Worm (Caenorhabditis elegans): ENCODE data around the gene F15H10.10.

Gene F15H10.10

DNA sequence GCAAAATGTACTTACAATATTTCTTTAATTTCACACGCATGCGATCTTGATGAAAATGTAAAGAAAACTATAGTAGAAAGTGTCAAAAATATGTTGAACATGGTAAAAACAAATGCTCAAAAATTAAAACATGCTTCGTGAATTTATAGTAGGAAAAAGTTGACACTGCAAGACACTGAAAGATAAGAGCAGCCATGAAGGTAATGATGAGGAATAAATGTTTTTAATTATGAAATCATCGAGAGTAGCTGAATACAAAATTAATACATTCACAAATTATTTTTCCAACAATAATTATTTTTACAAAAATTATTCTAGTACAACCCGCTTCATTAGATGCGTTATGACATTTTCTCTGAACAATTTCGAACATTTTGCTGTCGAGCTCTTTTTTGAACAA, at the start of gene F15H10.10:
TSS of gene F15H10.10 (minus strand) at position 101 of the 400 bp plus-strand sequence.
- TF ChIP-seq elt-2 (tag; optimal IDR thresholded peaks at IDR 0.05) = no peak
- TF ChIP-seq ceh-9 (tag; optimal IDR thresholded peaks at IDR 0.05) = no peak
- no peak for TF ChIP-seq hlh-13 (GFP tag; optimal IDR thresholded peaks at IDR 0.05)
- TF ChIP-seq lin-11 (tag; optimal IDR thresholded peaks at IDR 0.05) = no peak
- no peak for TF ChIP-seq rnt-1 (tag; optimal IDR thresholded peaks at IDR 0.05)
- TF ChIP-seq dmd-4 (tag; optimal IDR thresholded peaks at IDR 0.05; ENCODE audit: borderline replicate concordance) = no peak
- TF ChIP-seq unc-3 (GFP tag; conservative IDR thresholded peaks at IDR 0.05) = no peak
- TF ChIP-seq unc-3 (tag; optimal IDR thresholded peaks at IDR 0.05) = no peak

DNA sequence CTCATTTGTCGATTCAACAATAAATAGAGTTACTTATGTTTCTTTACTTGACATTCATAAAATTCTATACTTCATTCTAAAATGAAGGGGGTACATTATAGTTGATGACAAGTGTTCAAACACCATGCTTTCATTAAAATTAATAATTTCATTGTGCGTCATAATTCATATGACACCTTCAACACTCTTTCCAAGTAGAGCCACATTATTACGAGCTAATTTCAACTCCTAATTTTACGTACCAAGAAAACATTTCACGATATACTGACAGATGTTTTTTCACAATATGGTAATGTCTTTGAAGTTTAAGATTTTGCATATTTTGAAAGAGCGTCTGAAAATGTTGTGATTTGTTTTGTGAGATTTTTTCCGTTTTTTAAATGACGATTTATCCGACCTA, 48.7 kb upstream of the F15H10.10 start:
- TF ChIP-seq unc-86 (tag; optimal IDR thresholded peaks at IDR 0.05) (no peak), fax-1 (tag; optimal IDR thresholded peaks at IDR 0.05) (no peak), ceh-9 (tag; optimal IDR thresholded peaks at IDR 0.05) (no peak), mec-3 (tag; optimal IDR thresholded peaks at IDR 0.05; ENCODE audit: borderline replicate concordance) (no peak), dmd-4 (tag; optimal IDR thresholded peaks at IDR 0.05; ENCODE audit: borderline replicate concordance) (no peak), ama-1 (optimal IDR thresholded peaks at IDR 0.05) (no peak), ets-4 (tag; optimal IDR thresholded peaks at IDR 0.05) (no peak)

DNA sequence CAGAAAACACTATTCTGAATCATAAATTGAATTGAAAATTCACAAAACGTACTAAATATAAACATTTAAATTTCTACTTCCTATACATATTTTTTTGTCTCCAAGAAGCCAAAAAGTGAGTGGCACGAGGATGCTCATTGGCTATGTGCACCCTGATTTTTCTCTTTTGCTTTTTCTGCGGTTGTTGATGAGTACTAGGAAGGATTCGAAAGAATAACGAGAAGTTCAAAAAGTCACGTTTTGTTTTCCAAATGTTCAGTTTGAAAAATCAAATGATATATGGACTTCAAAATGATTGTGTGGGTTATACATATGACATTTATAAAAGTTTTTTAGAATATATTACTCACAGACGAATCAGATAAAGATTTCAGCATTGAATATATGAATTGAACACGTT, 47.9 kb upstream of the F15H10.10 start:
- no peak for TF ChIP-seq K09A11.1 (tag; optimal IDR thresholded peaks at IDR 0.05; ENCODE audit: insufficient read depth)
- no peak for TF ChIP-seq nfya-1 (tag; optimal IDR thresholded peaks at IDR 0.05)
- no peak for TF ChIP-seq pha-2 (tag; optimal IDR thresholded peaks at IDR 0.05)
- TF ChIP-seq lin-11 (tag; optimal IDR thresholded peaks at IDR 0.05) = no peak
- no peak for TF ChIP-seq nhr-232 (tag; optimal IDR thresholded peaks at IDR 0.05)
- TF ChIP-seq ceh-6 (GFP tag; optimal IDR thresholded peaks at IDR 0.05) = no peak
- TF ChIP-seq unc-86 (tag; optimal IDR thresholded peaks at IDR 0.05) = no peak
- TF ChIP-seq ceh-9 (tag; optimal IDR thresholded peaks at IDR 0.05) = no peak
- TF ChIP-seq ceh-22 (tag; optimal IDR thresholded peaks at IDR 0.05) = no peak
- no peak for TF ChIP-seq C08G9.2 (tag; optimal IDR thresholded peaks at IDR 0.05)
- TF ChIP-seq npax-4 (tag; optimal IDR thresholded peaks at IDR 0.05) = no peak
- TF ChIP-seq unc-42 (tag; optimal IDR thresholded peaks at IDR 0.05) = no peak
- no peak for TF ChIP-seq tbx-7 (tag; optimal IDR thresholded peaks at IDR 0.05)
- TF ChIP-seq lim-6 (tag; optimal IDR thresholded peaks at IDR 0.05) = no peak
- TF ChIP-seq fkh-6 (tag; optimal IDR thresholded peaks at IDR 0.05) = no peak
- no peak for TF ChIP-seq Y22D7AL.16 (tag; optimal IDR thresholded peaks at IDR 0.05)

DNA sequence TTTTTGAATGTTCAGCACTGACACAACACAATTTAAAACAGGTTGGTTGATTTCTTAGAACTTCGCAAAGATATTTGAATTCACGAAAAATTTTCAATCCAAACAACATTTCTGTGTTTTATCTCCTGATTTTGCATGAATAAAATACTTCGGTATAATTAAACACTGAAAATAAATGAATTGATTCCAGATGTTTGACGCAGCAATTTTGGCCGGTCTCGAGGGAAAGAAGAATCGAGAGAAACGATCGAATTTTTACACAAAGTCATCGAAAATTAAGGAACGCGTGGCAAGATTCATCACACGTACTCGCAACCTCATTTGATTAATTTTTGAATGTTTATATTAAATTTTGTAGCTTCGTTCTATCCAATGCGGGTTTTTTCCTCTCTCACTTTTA, 47.3 kb upstream of the F15H10.10 start:
- no peak for TF ChIP-seq unc-3 (GFP tag; conservative IDR thresholded peaks at IDR 0.05)
- TF ChIP-seq unc-3 (tag; optimal IDR thresholded peaks at IDR 0.05) = no peak
- no peak for TF ChIP-seq hlh-30 (tag; optimal IDR thresholded peaks at IDR 0.05; ENCODE audit: insufficient read depth)
- no peak for TF ChIP-seq mec-3 (tag; optimal IDR thresholded peaks at IDR 0.05; ENCODE audit: borderline replicate concordance)
- TF ChIP-seq ceh-30 (tag; optimal IDR thresholded peaks at IDR 0.05) = no peak
- TF ChIP-seq tbx-7 (tag; optimal IDR thresholded peaks at IDR 0.05) = no peak
- TF ChIP-seq K02D7.2 (tag; optimal IDR thresholded peaks at IDR 0.05) = no peak

DNA sequence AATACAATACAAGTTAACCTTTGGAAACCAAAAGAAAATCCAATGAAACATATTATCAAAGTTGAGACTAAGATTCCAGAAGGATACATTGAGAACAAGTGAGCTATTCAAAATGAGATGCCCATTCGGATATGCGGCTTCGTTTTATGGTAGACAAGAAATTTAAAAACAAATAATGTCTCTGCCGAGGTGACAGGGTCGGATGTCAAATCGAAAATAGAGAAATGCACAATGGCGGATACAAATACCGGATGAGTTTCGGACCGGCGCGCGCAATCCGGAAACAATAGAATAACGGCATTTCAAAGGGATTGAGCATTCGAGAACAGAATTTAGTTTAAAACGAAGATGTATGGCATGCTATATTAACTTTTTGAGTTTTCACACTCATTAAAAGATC, 46.5 kb upstream of the F15H10.10 start, which contains the start of gene F22E12.3:
TSS of gene F22E12.3 (minus strand) at position 101 of the 400 bp plus-strand sequence.
- no peak for TF ChIP-seq T23F11.4 (GFP tag; optimal IDR thresholded peaks at IDR 0.05)

DNA sequence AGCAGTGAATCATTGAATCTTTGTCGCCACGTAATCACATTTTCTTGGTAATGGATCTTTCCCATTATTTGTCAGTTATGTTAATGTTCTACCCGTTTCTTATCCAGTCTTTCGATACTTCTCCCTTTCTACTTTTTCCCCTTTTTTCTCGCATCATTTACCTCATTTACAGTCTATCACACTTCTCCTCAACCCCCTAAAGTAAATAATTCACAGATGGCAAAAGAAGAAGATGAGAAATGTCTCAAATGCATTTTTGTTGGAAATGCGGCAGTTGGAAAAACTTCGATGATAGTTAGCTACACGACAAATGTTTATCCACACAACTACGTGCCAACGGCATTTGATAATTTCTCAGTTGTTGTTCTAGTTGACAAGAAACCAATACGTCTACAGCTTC, 45.2 kb upstream of the F15H10.10 start, which contains the start of gene chw-1:
TSS of gene chw-1 (plus strand) at position 217 of the 400 bp plus-strand sequence.
- TF ChIP-seq pqm-1 (tag; optimal IDR thresholded peaks at IDR 0.05) (no peak), ceh-31 (tag; optimal IDR thresholded peaks at IDR 0.05) (no peak), ceh-45 (GFP tag; IDR thresholded peaks at IDR 0.05) (no peak), T23F11.4 (GFP tag; optimal IDR thresholded peaks at IDR 0.05) (no peak), ceh-24 (tag; optimal IDR thresholded peaks at IDR 0.05) (no peak)
